Worm (Caenorhabditis elegans) whole organism, L2 larva: ENCODE data around the gene nhr-199.
A peak's percentile ranks its signal among the peaks of the same experiment; 100 is the strongest.

Experiments used
- F13H6.1 ChIP-seq: sonication (generic microtip); optimal IDR thresholded peaks from 2 replicates; lab custom pipeline; 2016; ENCODE audit warnings: missing genetic modification characterization, missing compliant biosample characterization
- R02D3.7 ChIP-seq: fragments of 150-350 bp; optimal IDR thresholded peaks from 2 replicates; lab custom pipeline; 2014; ENCODE audit warnings: missing biosample characterization, missing genetic modification characterization
- Y55F3AM.14 ChIP-seq: fragments of 200-800 bp; sonication (Bioruptor generic); optimal IDR thresholded peaks from 2 replicates; lab custom pipeline; 2018; ENCODE audit warnings: mild to moderate bottlenecking, missing genetic modification characterization, missing compliant biosample characterization
- ZK546.5 ChIP-seq: sonication (generic microtip); optimal IDR thresholded peaks from 2 replicates; lab custom pipeline; 2017; ENCODE audit warnings: missing biosample characterization, missing genetic modification characterization
- alr-1 ChIP-seq: fragments of 150-350 bp; optimal IDR thresholded peaks from 2 replicates; lab custom pipeline; 2014; ENCODE audit warnings: missing biosample characterization, missing genetic modification characterization
- aly-2 ChIP-seq: fragments of 150-350 bp; optimal IDR thresholded peaks from 2 replicates; lab custom pipeline; 2014; ENCODE audit warnings: missing biosample characterization, missing genetic modification characterization
- ama-1 ChIP-seq: fragments of 150-350 bp; optimal IDR thresholded peaks from 2 replicates; lab custom pipeline; 2018; ENCODE audit warnings: inconsistent platforms
- blmp-1 ChIP-seq: sonication (generic microtip); optimal IDR thresholded peaks from 2 replicates; lab custom pipeline; 2017; ENCODE audit warnings: missing genetic modification characterization, mild to moderate bottlenecking, missing compliant biosample characterization, antibody characterized with exemption, moderate library complexity; ENCODE audit not compliant: insufficient read depth
- ceh-16 ChIP-seq: fragments of 150-350 bp; optimal IDR thresholded peaks from 2 replicates; lab custom pipeline; 2014; ENCODE audit warnings: missing biosample characterization, missing genetic modification characterization
- ceh-82 ChIP-seq: fragments of 150-350 bp; optimal IDR thresholded peaks from 2 replicates; lab custom pipeline; 2014; ENCODE audit warnings: missing biosample characterization, missing genetic modification characterization
- crh-2 ChIP-seq: sonication (generic microtip); optimal IDR thresholded peaks from 2 replicates; lab custom pipeline; 2017; ENCODE audit warnings: missing biosample characterization, missing genetic modification characterization
- dmd-4 ChIP-seq: sonication (generic microtip); optimal IDR thresholded peaks from 2 replicates; lab custom pipeline; 2017; ENCODE audit warnings: missing biosample characterization, missing genetic modification characterization
- egl-27 ChIP-seq: sonication (generic microtip); optimal IDR thresholded peaks from 3 replicates; lab custom pipeline; 2017; ENCODE audit warnings: missing biosample characterization, missing genetic modification reagents, missing genetic modification characterization
- elt-1 ChIP-seq: fragments of 150-350 bp; optimal IDR thresholded peaks from 2 replicates; lab custom pipeline; 2014; ENCODE audit warnings: missing biosample characterization, missing genetic modification characterization
- elt-3 ChIP-seq: sonication (generic microtip); optimal IDR thresholded peaks from 2 replicates; lab custom pipeline; 2017; ENCODE audit warnings: missing biosample characterization, missing genetic modification characterization
- fos-1 ChIP-seq: fragments of 150-350 bp; optimal IDR thresholded peaks from 2 replicates; lab custom pipeline; 2014; ENCODE audit warnings: missing biosample characterization, missing genetic modification characterization
- gmeb-1 ChIP-seq: fragments of 150-350 bp; optimal IDR thresholded peaks from 2 replicates; lab custom pipeline; 2014; ENCODE audit warnings: missing biosample characterization, missing genetic modification characterization
- lin-39 ChIP-seq: fragments of 150-350 bp; optimal IDR thresholded peaks from 2 replicates; lab custom pipeline; 2014; ENCODE audit warnings: missing biosample characterization, missing genetic modification reagents, missing genetic modification characterization
- lsy-2 ChIP-seq, 2 experiments: fragments of 150-350 bp in 1 of 2; sonication (generic microtip) in 1 of 2; optimal IDR thresholded peaks; 2 replicates each; lab custom pipeline; 2014 to 2017; ENCODE audit warnings: missing biosample characterization in 2 of 2, missing genetic modification characterization in 2 of 2
- mab-5 ChIP-seq: fragments of 150-350 bp; optimal IDR thresholded peaks from 2 replicates; lab custom pipeline; 2014; ENCODE audit warnings: missing biosample characterization, missing genetic modification characterization
- mbf-1 ChIP-seq: sonication (generic microtip); optimal IDR thresholded peaks from 2 replicates; lab custom pipeline; 2017; ENCODE audit warnings: missing biosample characterization, missing genetic modification characterization
- mdl-1 ChIP-seq, 2 experiments: fragments of 150-350 bp in 1 of 2; sonication (generic microtip) in 1 of 2; optimal IDR thresholded peaks; 2 replicates each; lab custom pipeline; 2017; ENCODE audit warnings: missing biosample characterization in 2 of 2, missing genetic modification characterization in 2 of 2
- nhr-10 ChIP-seq: sonication (generic microtip); optimal IDR thresholded peaks from 2 replicates; lab custom pipeline; 2017; ENCODE audit warnings: missing biosample characterization, missing genetic modification characterization
- nhr-11 ChIP-seq: fragments of 150-350 bp; optimal IDR thresholded peaks from 2 replicates; lab custom pipeline; 2014; ENCODE audit warnings: missing biosample characterization, missing genetic modification characterization
- nhr-12 ChIP-seq: fragments of 150-350 bp; optimal IDR thresholded peaks from 2 replicates; lab custom pipeline; 2014; ENCODE audit warnings: missing biosample characterization, missing genetic modification characterization
- nhr-129 ChIP-seq: fragments of 150-350 bp; optimal IDR thresholded peaks from 2 replicates; lab custom pipeline; 2014; ENCODE audit warnings: missing biosample characterization, missing genetic modification characterization
- nhr-21 ChIP-seq: fragments of 150-350 bp; optimal IDR thresholded peaks from 2 replicates; lab custom pipeline; 2014; ENCODE audit warnings: missing biosample characterization, missing genetic modification characterization
- nhr-237 ChIP-seq: fragments of 150-350 bp; optimal IDR thresholded peaks from 2 replicates; lab custom pipeline; 2014; ENCODE audit warnings: missing biosample characterization, missing genetic modification characterization
- nhr-25 ChIP-seq: fragments of 150-350 bp; sonication (generic microtip); optimal IDR thresholded peaks from 3 replicates; lab custom pipeline; 2014; ENCODE audit warnings: missing biosample characterization, missing genetic modification characterization
- nhr-77 ChIP-seq: fragments of 150-350 bp; optimal IDR thresholded peaks from 2 replicates; lab custom pipeline; 2014; ENCODE audit warnings: missing biosample characterization, missing genetic modification characterization
- peb-1 ChIP-seq: fragments of 150-350 bp; optimal IDR thresholded peaks from 2 replicates; lab custom pipeline; 2014; ENCODE audit warnings: missing biosample characterization, missing genetic modification characterization
- sem-4 ChIP-seq: fragments of 150-350 bp; optimal IDR thresholded peaks from 2 replicates; lab custom pipeline; 2014; ENCODE audit warnings: missing biosample characterization, missing genetic modification reagents, missing genetic modification characterization
- skn-1 ChIP-seq: sonication (generic microtip); optimal IDR thresholded peaks from 2 replicates; lab custom pipeline; 2017; ENCODE audit warnings: missing biosample characterization, missing genetic modification characterization
- sma-3 ChIP-seq: sonication (generic microtip); optimal IDR thresholded peaks from 2 replicates; lab custom pipeline; 2016; ENCODE audit warnings: missing genetic modification reagents, missing genetic modification characterization, missing compliant biosample characterization
- sma-9 ChIP-seq, 2 experiments: fragments of 150-350 bp in 1 of 2; sonication (generic microtip) in 1 of 2; optimal IDR thresholded peaks; 2 replicates each; lab custom pipeline; 2014 to 2016; ENCODE audit warnings: missing genetic modification characterization in 2 of 2, mild to moderate bottlenecking in 1 of 2, missing biosample characterization in 1 of 2, missing compliant biosample characterization in 1 of 2, missing genetic modification reagents in 1 of 2, moderate library complexity in 1 of 2
- unc-39 ChIP-seq: fragments of 150-350 bp; optimal IDR thresholded peaks from 2 replicates; lab custom pipeline; 2014; ENCODE audit warnings: missing biosample characterization, missing genetic modification characterization
- unc-55 ChIP-seq: fragments of 150-350 bp; sonication (generic microtip); optimal IDR thresholded peaks from 3 replicates; lab custom pipeline; 2014; ENCODE audit warnings: missing biosample characterization, missing genetic modification reagents, missing genetic modification characterization
- unc-62 ChIP-seq: fragments of 150-350 bp; optimal IDR thresholded peaks from 2 replicates; lab custom pipeline; 2014; ENCODE audit warnings: missing biosample characterization, missing genetic modification reagents, missing genetic modification characterization
- zag-1 ChIP-seq: fragments of 150-350 bp; optimal IDR thresholded peaks from 2 replicates; lab custom pipeline; 2014; ENCODE audit warnings: missing biosample characterization, missing genetic modification characterization
- ztf-11 ChIP-seq: sonication (generic microtip); optimal IDR thresholded peaks from 2 replicates; lab custom pipeline; 2017; ENCODE audit warnings: missing biosample characterization, missing genetic modification characterization
- ztf-4 ChIP-seq: fragments of 150-350 bp; optimal IDR thresholded peaks from 2 replicates; lab custom pipeline; 2014; ENCODE audit warnings: missing biosample characterization, missing genetic modification characterization

The nhr-199 gene

ce11 chrV:15710401-15710800 lies 10.7 kb upstream of the nhr-199 start, which contains the start of gene Y6E2A.1:
Gene Y6E2A.1, minus strand, starts transcription at chrV:15710501.
- no peak for TF ChIP-seq ztf-4 (tag; lab: Kevin White, UChicago)
- no peak for TF ChIP-seq sma-3 (GFP tag; lab: Kevin White, UChicago)
- TF ChIP-seq crh-2 (tag; lab: Kevin White, UChicago): no peak
- TF ChIP-seq peb-1: no peak
- TF ChIP-seq ZK546.5 (tag; lab: Kevin White, UChicago): no peak
- no peak for TF ChIP-seq nhr-237 (tag; lab: Kevin White, UChicago)
- no peak for TF ChIP-seq aly-2 (tag; lab: Kevin White, UChicago)
- no peak for TF ChIP-seq blmp-1
- TF ChIP-seq Y55F3AM.14 (GFP tag; lab: Kevin White, UChicago): no peak
- TF ChIP-seq mbf-1: no peak

- TF ChIP-seq unc-39 (tag; lab: Kevin White, UChicago) (no peak), F13H6.1 (tag; lab: Kevin White, UChicago) (no peak), skn-1 (tag; lab: Kevin White, UChicago) (no peak), elt-3 (tag; lab: Kevin White, UChicago) (no peak), crh-2 (tag; lab: Kevin White, UChicago) (peak; percentile 36), mab-5 (tag; lab: Kevin White, UChicago) (no peak), nhr-12 (no peak), ztf-4 (tag; lab: Kevin White, UChicago) (no peak), aly-2 (tag; lab: Kevin White, UChicago) (no peak), nhr-77 (tag; lab: Kevin White, UChicago) (no peak), ceh-82 (tag; lab: Kevin White, UChicago) (no peak), nhr-25 (tag; lab: Kevin White, UChicago) (peak; percentile 67), sem-4 (no peak), gmeb-1 (tag; lab: Kevin White, UChicago) (no peak), nhr-21 (tag; lab: Kevin White, UChicago) (peak; percentile 13), zag-1 (tag; lab: Kevin White, UChicago) (no peak), fos-1 (tag; lab: Kevin White, UChicago) (no peak), mdl-1 (tag; optimal IDR thresholded peaks at IDR 0.05; lab: Kevin White, UChicago) (no peak), dmd-4 (no peak), unc-62 (GFP tag; lab: Kevin White, UChicago) (no peak), ZK546.5 (tag; lab: Kevin White, UChicago) (no peak), Y55F3AM.14 (GFP tag; lab: Kevin White, UChicago) (no peak), ama-1 (lab: Kevin White, UChicago) (no peak), sma-9 (GFP tag; optimal IDR thresholded peaks at IDR 0.05; lab: Kevin White, UChicago) (peak; percentile 85), sma-9 (tag; optimal IDR thresholded peaks at IDR 0.05; lab: Kevin White, UChicago) (no peak), unc-55 (GFP tag; lab: Kevin White, UChicago) (no peak), peb-1 (no peak), alr-1 (tag; lab: Kevin White, UChicago) (no peak), nhr-237 (tag; lab: Kevin White, UChicago) (no peak), ceh-16 (no peak), sma-3 (GFP tag; lab: Kevin White, UChicago) (peak; percentile 46), lsy-2 (tag; optimal IDR thresholded peaks at IDR 0.05; lab: Kevin White, UChicago) (no peak), egl-27 (tag; lab: Kevin White, UChicago) (peak; percentile 20), nhr-129 (tag; lab: Kevin White, UChicago) (peak; percentile 6), nhr-11 (tag; lab: Kevin White, UChicago) (no peak), lin-39 (tag; lab: Kevin White, UChicago) (no peak), blmp-1 (no peak), ztf-11 (tag; lab: Kevin White, UChicago) (no peak)
Measured at ce11 chrV:15707982-15708381, 8.3 kb upstream of the nhr-199 start.

ce11 chrV:15704745-15705144 lies 5.0 kb upstream of the nhr-199 start, which contains the start of gene twk-34:
Gene twk-34, plus strand, starts transcription at chrV:15704960.
- no peak for TF ChIP-seq ceh-82 (tag; lab: Kevin White, UChicago)

ce11 chrV:15702263-15702662 lies 2.6 kb upstream of the nhr-199 start, which contains the start of gene nhr-53:
Gene nhr-53, minus strand, starts transcription at chrV:15702363.
- no peak for TF ChIP-seq nhr-11 (tag; lab: Kevin White, UChicago)
- no peak for TF ChIP-seq sem-4
- no peak for TF ChIP-seq peb-1
- TF ChIP-seq Y55F3AM.14 (GFP tag; lab: Kevin White, UChicago): no peak
- TF ChIP-seq aly-2 (tag; lab: Kevin White, UChicago): no peak
- TF ChIP-seq nhr-237 (tag; lab: Kevin White, UChicago): no peak
- TF ChIP-seq sma-9 (GFP tag; optimal IDR thresholded peaks at IDR 0.05; lab: Kevin White, UChicago): no peak
- TF ChIP-seq sma-9 (tag; optimal IDR thresholded peaks at IDR 0.05; lab: Kevin White, UChicago): no peak
- TF ChIP-seq nhr-10 (tag; lab: Kevin White, UChicago): no peak
- no peak for TF ChIP-seq elt-1
- TF ChIP-seq ZK546.5 (tag; lab: Kevin White, UChicago): no peak
- TF ChIP-seq R02D3.7 (tag; lab: Kevin White, UChicago): no peak
- TF ChIP-seq skn-1 (tag; lab: Kevin White, UChicago): no peak
- TF ChIP-seq nhr-25 (tag; lab: Kevin White, UChicago): no peak
- TF ChIP-seq unc-62 (GFP tag; lab: Kevin White, UChicago): no peak
- no peak for TF ChIP-seq dmd-4
- TF ChIP-seq zag-1 (tag; lab: Kevin White, UChicago): no peak
